Worm (Caenorhabditis elegans) whole organism, L2 larva: Measurements from ENCODE around the gene Y102A11A.1.

Source experiments
- lin-11 ChIP-seq: fragments of 150-350 bp; sonication (generic microtip); optimal IDR thresholded peaks from 2 replicates; lab custom pipeline; 2014; ENCODE audit warnings: missing biosample characterization, missing genetic modification characterization, inconsistent platforms, mixed read lengths
- nhr-25 ChIP-seq: fragments of 150-350 bp; sonication (generic microtip); optimal IDR thresholded peaks from 3 replicates; lab custom pipeline; 2014; ENCODE audit warnings: missing biosample characterization, missing genetic modification characterization
- unc-62 ChIP-seq: fragments of 150-350 bp; optimal IDR thresholded peaks from 2 replicates; lab custom pipeline; 2014; ENCODE audit warnings: missing biosample characterization, missing genetic modification reagents, missing genetic modification characterization

ce11 chrX:2018848-2019247 lies 32.8 kb upstream of the Y102A11A.1 start, which contains the start of gene Y102A11A.3:
- TF ChIP-seq nhr-25 = no peak
- no peak for TF ChIP-seq lin-11
- no peak for TF ChIP-seq unc-62 (GFP tag; lab: Kevin White, UChicago)
